Fruit fly (Drosophila melanogaster) whole organism, embryonic: ENCODE data around the gene Jon66Cii.
A peak's percentile ranks its signal among the peaks of the same experiment; 100 is the strongest.

Experiments used
- Adf1 ChIP-seq: fragments of 200-800 bp; sonication (Bioruptor generic); IDR thresholded peaks from 2 replicates; pipeline ENCODE4 v1.3.6; 2022; ENCODE audit warnings: missing biosample characterization, missing genetic modification characterization
- CG10209 ChIP-seq: fragments of 200-800 bp; sonication (Bioruptor generic); optimal IDR thresholded peaks from 3 replicates; lab custom pipeline; 2017; ENCODE audit warnings: missing biosample characterization, mild to moderate bottlenecking, missing genetic modification characterization, missing genetic modification reagents
- CG11696 ChIP-seq: fragments of 200-800 bp; sonication (Bioruptor generic); IDR thresholded peaks from 2 replicates; pipeline ENCODE4 v1.3.6; 2022; ENCODE audit warnings: missing biosample characterization, missing genetic modification characterization
- CG12071 ChIP-seq: fragments of 200-800 bp; sonication (Bioruptor generic); optimal IDR thresholded peaks from 3 replicates; lab custom pipeline; 2018; ENCODE audit warnings: missing biosample characterization, mild to moderate bottlenecking, missing genetic modification characterization
- CG13624 ChIP-seq: fragments of 200-800 bp; sonication (Bioruptor generic); optimal IDR thresholded peaks from 2 replicates; lab custom pipeline; 2016; ENCODE audit warnings: missing biosample characterization, missing genetic modification characterization
- CG13775 ChIP-seq: fragments of 200-800 bp; sonication (Bioruptor generic); optimal IDR thresholded peaks from 3 replicates; lab custom pipeline; 2017; ENCODE audit warnings: missing biosample characterization, mild to moderate bottlenecking, missing genetic modification characterization
- CG14014 ChIP-seq: fragments of 200-800 bp; sonication (Bioruptor generic); IDR thresholded peaks from 2 replicates; pipeline ENCODE4 v1.3.6; 2022; ENCODE audit warnings: missing biosample characterization, missing genetic modification characterization
- CG16813 ChIP-seq: fragments of 200-800 bp; sonication (Bioruptor generic); IDR thresholded peaks from 3 replicates; pipeline ENCODE4 v1.3.6; 2022; ENCODE audit warnings: missing biosample characterization, missing genetic modification characterization; ENCODE audit not compliant: partially characterized antibody
- CG3726 ChIP-seq: fragments of 200-800 bp; sonication (Bioruptor generic); IDR thresholded peaks from 3 replicates; pipeline ENCODE4, ENCODE4 v1.3.6; 2022; ENCODE audit warnings: missing biosample characterization, missing genetic modification characterization
- CG6175 ChIP-seq: fragments of 200-800 bp; sonication (Bioruptor generic); IDR thresholded peaks from 3 replicates; pipeline ENCODE4 v1.3.6; 2022; ENCODE audit warnings: missing biosample characterization, missing genetic modification characterization
- CG6683 ChIP-seq: fragments of 200-800 bp; sonication (Bioruptor generic); optimal IDR thresholded peaks from 2 replicates; lab custom pipeline; 2017; ENCODE audit warnings: missing biosample characterization, mild to moderate bottlenecking, missing genetic modification characterization, missing genetic modification reagents
- CG6765 ChIP-seq: fragments of 200-800 bp; sonication (Bioruptor generic); optimal IDR thresholded peaks from 3 replicates; lab custom pipeline; 2017; ENCODE audit warnings: missing biosample characterization, mild to moderate bottlenecking, missing genetic modification characterization
- CG7357 ChIP-seq: fragments of 200-800 bp; sonication (Bioruptor generic); IDR thresholded peaks from 3 replicates; pipeline ENCODE4 v1.3.6; 2022; ENCODE audit warnings: missing biosample characterization, missing genetic modification characterization
- CG7987 ChIP-seq: fragments of 200-800 bp; sonication (Bioruptor generic); optimal IDR thresholded peaks from 2 replicates; lab custom pipeline; 2018; ENCODE audit warnings: missing biosample characterization, mild to moderate bottlenecking, missing genetic modification characterization, moderate library complexity
- CG8281 ChIP-seq: fragments of 200-800 bp; sonication (Bioruptor generic); optimal IDR thresholded peaks from 2 replicates; lab custom pipeline; 2018; ENCODE audit warnings: missing biosample characterization, mild to moderate bottlenecking, missing genetic modification characterization, moderate library complexity
- Camta ChIP-seq: fragments of 200-800 bp; sonication (Bioruptor generic); optimal IDR thresholded peaks from 2 replicates; lab custom pipeline; 2016; ENCODE audit warnings: missing biosample characterization, missing genetic modification characterization
- E2f2 ChIP-seq: fragments of 200-800 bp; sonication (Bioruptor generic); IDR thresholded peaks from 2 replicates; pipeline ENCODE4 v1.3.6; 2022; ENCODE audit warnings: missing biosample characterization, missing genetic modification characterization
- Eip74EF ChIP-seq, 2 experiments: fragments of 200-800 bp in 1 of 2; fragments of >200 bp in 1 of 2; sonication (Bioruptor generic) in 1 of 2; optimal IDR thresholded peaks; 2 replicates each; lab custom pipeline; 2017 to 2019; ENCODE audit warnings: missing biosample characterization in 2 of 2, missing genetic modification characterization in 2 of 2, mild to moderate bottlenecking in 1 of 2, moderate library complexity in 1 of 2
- HHEX ChIP-seq: fragments of 200-800 bp; sonication (Bioruptor generic); optimal IDR thresholded peaks from 3 replicates; lab custom pipeline; 2017; ENCODE audit warnings: missing biosample characterization, mild to moderate bottlenecking, missing genetic modification characterization, missing genetic modification reagents
- Hr51 ChIP-seq, 2 experiments: fragments of 200-800 bp; sonication (Bioruptor generic); optimal IDR thresholded peaks; 2 replicates in 1 of 2; 3 replicates in 1 of 2; lab custom pipeline; 2016 to 2018; ENCODE audit warnings: missing biosample characterization in 2 of 2, missing genetic modification characterization in 2 of 2, mild to moderate bottlenecking in 1 of 2, moderate library complexity in 1 of 2
- Med ChIP-seq: fragments of 200-800 bp; sonication (Bioruptor generic); peaks from one replicate; lab custom pipeline; 2016; ENCODE audit warnings: missing biosample characterization, missing genetic modification characterization, mild to moderate bottlenecking, inconsistent platforms, moderate library complexity
- Mrtf ChIP-seq: fragments of 200-800 bp; sonication (Bioruptor generic); IDR thresholded peaks from 3 replicates; pipeline ENCODE4 v1.3.6; 2022; ENCODE audit warnings: missing biosample characterization, missing genetic modification characterization
- NFAT ChIP-seq: fragments of 200-800 bp; sonication (Bioruptor generic); IDR thresholded peaks from 2 replicates; pipeline ENCODE4 v1.3.6; 2022; ENCODE audit warnings: missing biosample characterization, missing genetic modification characterization
- Optix ChIP-seq: fragments of 200-800 bp; sonication (Bioruptor generic); IDR thresholded peaks from 3 replicates; pipeline ENCODE4 v1.3.6; 2022; ENCODE audit warnings: missing biosample characterization, missing genetic modification characterization
- Trl ChIP-seq, 3 experiments: fragments of >200 bp in 2 of 3; fragments of 200-800 bp in 1 of 3; sonication (Bioruptor generic) in 1 of 3; optimal IDR thresholded peaks; 2 replicates in 1 of 3; 3 replicates in 2 of 3; lab custom pipeline; 2016 to 2017; ENCODE audit warnings: missing biosample characterization in 1 of 3, missing genetic modification characterization in 1 of 3
- Xrp1 ChIP-seq: fragments of 200-800 bp; sonication (Bioruptor generic); IDR thresholded peaks from 2 replicates; pipeline ENCODE4 v1.3.6; 2022; ENCODE audit warnings: missing biosample characterization, missing genetic modification characterization
- bab2 ChIP-seq: fragments of 200-800 bp; sonication (Bioruptor generic); optimal IDR thresholded peaks from 2 replicates; lab custom pipeline; 2016; ENCODE audit warnings: missing biosample characterization, missing genetic modification characterization
- bcd ChIP-seq: fragments of 200-800 bp; sonication (Bioruptor generic); optimal IDR thresholded peaks from 2 replicates; lab custom pipeline; 2017; ENCODE audit warnings: missing biosample characterization, mild to moderate bottlenecking, missing genetic modification characterization
- bowl ChIP-seq: fragments of 200-800 bp; sonication (Bioruptor generic); IDR thresholded peaks from 2 replicates; pipeline ENCODE4 v1.3.6; 2022; ENCODE audit warnings: missing biosample characterization, missing genetic modification characterization
- caup ChIP-seq: fragments of 200-800 bp; sonication (Bioruptor generic); optimal IDR thresholded peaks from 3 replicates; lab custom pipeline; 2017; ENCODE audit warnings: missing biosample characterization, mild to moderate bottlenecking, missing genetic modification characterization, moderate library complexity; ENCODE audit not compliant: severe bottlenecking
- chm ChIP-seq: fragments of 200-800 bp; sonication (Bioruptor generic); IDR thresholded peaks from 2 replicates; pipeline ENCODE4 v1.3.6; 2022; ENCODE audit warnings: missing biosample characterization, missing genetic modification characterization
- fd3F ChIP-seq: fragments of 200-800 bp; sonication (Bioruptor generic); optimal IDR thresholded peaks from 2 replicates; lab custom pipeline; 2018; ENCODE audit warnings: missing biosample characterization, mild to moderate bottlenecking, missing genetic modification characterization, moderate library complexity
- fru ChIP-seq: fragments of >200 bp; optimal IDR thresholded peaks from 2 replicates; lab custom pipeline; 2017
- hkb ChIP-seq, 2 experiments: fragments of 200-800 bp in 1 of 2; fragments of >200 bp in 1 of 2; sonication (Bioruptor generic) in 1 of 2; IDR thresholded peaks in 1 of 2; optimal IDR thresholded peaks in 1 of 2; 2 replicates each; pipeline versions ENCODE4 v1.3.6 to Lab custom; 2017 to 2022; ENCODE audit warnings: missing biosample characterization in 1 of 2, missing genetic modification characterization in 1 of 2
- insv ChIP-seq, 2 experiments: fragments of 200-800 bp; sonication (Bioruptor generic); optimal IDR thresholded peaks; 3 replicates each; lab custom pipeline; 2016 to 2018; ENCODE audit warnings: missing biosample characterization in 2 of 2, missing genetic modification characterization in 2 of 2
- lola ChIP-seq, 3 experiments: fragments of >200 bp in 2 of 3; fragments of 200-800 bp in 1 of 3; sonication (Bioruptor generic) in 1 of 3; optimal IDR thresholded peaks; 2 replicates each; lab custom pipeline; 2017 to 2019; ENCODE audit warnings: missing biosample characterization in 3 of 3, missing genetic modification characterization in 3 of 3, mild to moderate bottlenecking in 1 of 3, moderate library complexity in 1 of 3
- mirr ChIP-seq: fragments of 200-800 bp; sonication (Bioruptor generic); optimal IDR thresholded peaks from 3 replicates; lab custom pipeline; 2018; ENCODE audit warnings: missing biosample characterization, mild to moderate bottlenecking, missing genetic modification characterization
- nmo ChIP-seq: fragments of 200-800 bp; sonication (Bioruptor generic); optimal IDR thresholded peaks from 2 replicates; lab custom pipeline; 2018; ENCODE audit warnings: missing biosample characterization, mild to moderate bottlenecking, missing genetic modification characterization, moderate library complexity
- oc ChIP-seq: fragments of 200-800 bp; sonication (Bioruptor generic); optimal IDR thresholded peaks from 2 replicates; lab custom pipeline; 2018; ENCODE audit warnings: missing biosample characterization, mild to moderate bottlenecking, missing genetic modification characterization, moderate library complexity
- odd ChIP-seq: fragments of 200-800 bp; sonication (Bioruptor generic); optimal IDR thresholded peaks from 2 replicates; lab custom pipeline; 2017; ENCODE audit warnings: missing biosample characterization, mild to moderate bottlenecking, missing genetic modification characterization
- onecut ChIP-seq: fragments of 200-800 bp; sonication (Bioruptor generic); IDR thresholded peaks from 2 replicates; pipeline ENCODE4 v1.3.6; 2022; ENCODE audit warnings: missing biosample characterization, missing genetic modification characterization
- org-1 ChIP-seq: fragments of 200-800 bp; sonication (Bioruptor generic); optimal IDR thresholded peaks from 2 replicates; lab custom pipeline; 2017; ENCODE audit warnings: missing biosample characterization, missing genetic modification characterization
- p53 ChIP-seq: fragments of 200-800 bp; sonication (Bioruptor generic); optimal IDR thresholded peaks from 2 replicates; lab custom pipeline; 2016; ENCODE audit warnings: missing biosample characterization, missing genetic modification characterization
- pho ChIP-seq: fragments of 200-800 bp; sonication (Bioruptor generic); optimal IDR thresholded peaks from 2 replicates; lab custom pipeline; 2016; ENCODE audit warnings: missing biosample characterization, missing genetic modification characterization
- pnt ChIP-seq: fragments of 200-800 bp; sonication (Bioruptor generic); optimal IDR thresholded peaks from 3 replicates; lab custom pipeline; 2016; ENCODE audit warnings: missing biosample characterization, missing genetic modification characterization
- so ChIP-seq: fragments of 200-800 bp; sonication (Bioruptor generic); IDR thresholded peaks from 3 replicates; pipeline ENCODE4 v1.3.6; 2022; ENCODE audit warnings: missing biosample characterization, missing genetic modification characterization
- ttk ChIP-seq: fragments of 200-800 bp; sonication (Bioruptor generic); IDR thresholded peaks from 2 replicates; pipeline ENCODE4 v2.1.2; 2022; ENCODE audit warnings: missing biosample characterization, missing genetic modification characterization
- tup ChIP-seq: fragments of 200-800 bp; sonication (Bioruptor generic); optimal IDR thresholded peaks from 2 replicates; lab custom pipeline; 2016; ENCODE audit warnings: missing biosample characterization, mild to moderate bottlenecking, missing genetic modification characterization, moderate library complexity
- usp ChIP-seq: fragments of >200 bp; optimal IDR thresholded peaks from 2 replicates; lab custom pipeline; 2017; ENCODE audit warnings: missing biosample characterization, missing genetic modification characterization
- z ChIP-seq: fragments of 200-800 bp; sonication (Bioruptor generic); IDR thresholded peaks from 3 replicates; pipeline ENCODE4 v1.3.6; 2022; ENCODE audit warnings: missing biosample characterization, missing genetic modification characterization

Jon66Cii gene

dm6 chr3L:8347346-8347745 lies 46.1 kb downstream of the Jon66Cii start (continued):
- TF ChIP-seq CG13775 = no peak
- TF ChIP-seq CG16813 (GFP tag; lab: Robert Waterston, UW) = no peak
- TF ChIP-seq Xrp1 (GFP tag; lab: Robert Waterston, UW) = peak; percentile 58
- TF ChIP-seq Hr51 (GFP tag; optimal IDR thresholded peaks at IDR 0.05; lab: Kevin White, UChicago) = peak in 1 of 2 experiments; percentile 11
- no peak for TF ChIP-seq nmo
- TF ChIP-seq CG11696 (GFP tag; lab: Robert Waterston, UW) = no peak
- TF ChIP-seq Eip74EF (GFP tag; optimal IDR thresholded peaks at IDR 0.05; lab: Kevin White, UChicago) = no peak
- TF ChIP-seq fru (lab: Kevin White, UChicago) = no peak
- TF ChIP-seq oc (tag; lab: Kevin White, UChicago) = peak; percentile 23
- TF ChIP-seq CG8281 (tag; lab: Kevin White, UChicago) = peak; percentile 24
- peak; percentile 50 for TF ChIP-seq CG10209
- no peak for TF ChIP-seq insv (GFP tag; optimal IDR thresholded peaks at IDR 0.05; lab: Kevin White, UChicago)
- TF ChIP-seq odd (GFP tag; lab: Kevin White, UChicago) = no peak
- peak; percentile 51 for TF ChIP-seq CG6765 (GFP tag; lab: Kevin White, UChicago)
- TF ChIP-seq ttk (GFP tag; lab: Robert Waterston, UW) = no peak
- no peak for TF ChIP-seq Trl (optimal IDR thresholded peaks at IDR 0.05; lab: Kevin White, UChicago)
- TF ChIP-seq Trl (GFP tag; optimal IDR thresholded peaks at IDR 0.05; lab: Kevin White, UChicago) = peak; percentile 43
- no peak for TF ChIP-seq CG13624
- peak; percentile 15 for TF ChIP-seq CG6683 (GFP tag; lab: Kevin White, UChicago)
- 0 out of 3 replicates have a peak, but pooled peaks have one; percentile 48 for TF ChIP-seq CG3726 (GFP tag; lab: Robert Waterston, UW)
- TF ChIP-seq bcd (GFP tag; lab: Kevin White, UChicago) = peak; percentile 20
- peak; percentile 48; the same call in 1 of the 2 replicates for TF ChIP-seq CG14014 (GFP tag; lab: Robert Waterston, UW)
- no peak for TF ChIP-seq pnt (GFP tag; lab: Kevin White, UChicago)
- peak; percentile 18 for TF ChIP-seq pho
- peak; percentile 1 for TF ChIP-seq CG7987 (GFP tag; lab: Kevin White, UChicago)
- TF ChIP-seq org-1 (GFP tag; lab: Kevin White, UChicago) = peak; percentile 36
- TF ChIP-seq mirr = peak; percentile 13
- no peak for TF ChIP-seq CG6175
- peak; percentile 23; the same call in 1 of the 2 replicates for TF ChIP-seq E2f2 (GFP tag; lab: Robert Waterston, UW)
- TF ChIP-seq Camta = peak; percentile 11
- TF ChIP-seq HHEX (GFP tag; lab: Kevin White, UChicago) = peak; percentile 51
- peak; percentile 55 for TF ChIP-seq chm (GFP tag; lab: Robert Waterston, UW)
- peak; percentile 2 for TF ChIP-seq tup (GFP tag; lab: Kevin White, UChicago)
- peak; percentile 81 for TF ChIP-seq Med (GFP tag; lab: Kevin White, UChicago)
- 0 out of 3 replicates have a peak, but pooled peaks have one; percentile 28 for TF ChIP-seq z (GFP tag; lab: Robert Waterston, UW)
- TF ChIP-seq Mrtf (GFP tag; lab: Robert Waterston, UW) = no peak
- TF ChIP-seq NFAT = no peak
- TF ChIP-seq onecut = peak; percentile 40
- peak; percentile 17 for TF ChIP-seq fd3F (GFP tag; lab: Kevin White, UChicago)
- no peak for TF ChIP-seq lola (GFP tag; optimal IDR thresholded peaks at IDR 0.05; lab: Kevin White, UChicago)
- peak; percentile 58 for TF ChIP-seq caup (GFP tag; lab: Kevin White, UChicago)
- TF ChIP-seq so (GFP tag; lab: Robert Waterston, UW) = peak; percentile 49; the same call in 1 of the 3 replicates
- TF ChIP-seq Adf1 (GFP tag; lab: Robert Waterston, UW) = peak; percentile 9; the same call in 1 of the 2 replicates
- TF ChIP-seq bab2 = peak; percentile 4
- no peak for TF ChIP-seq p53 (GFP tag; lab: Kevin White, UChicago)
- TF ChIP-seq bowl (GFP tag; lab: Robert Waterston, UW) = 0 out of 2 replicates have a peak, but pooled peaks have one; percentile 15
- no peak for TF ChIP-seq Optix
- TF ChIP-seq hkb (optimal IDR thresholded peaks at IDR 0.05; lab: Kevin White, UChicago) = no peak
- peak; percentile 75 for TF ChIP-seq hkb (GFP tag; IDR thresholded peaks at IDR 0.05; lab: Robert Waterston, UW)
- no peak for TF ChIP-seq CG7357
- TF ChIP-seq CG12071 (GFP tag; lab: Kevin White, UChicago) = peak; percentile 64
- TF ChIP-seq usp (GFP tag; lab: Kevin White, UChicago) = no peak
